Worm (Caenorhabditis elegans) whole organism, L2 larva: ENCODE results near the gene lin-29.

ENCODE experiments used
- C34F6.9 ChIP-seq: fragments of 150-350 bp; optimal IDR thresholded peaks from 2 replicates; lab custom pipeline; 2014; ENCODE audit warnings: missing biosample characterization, missing genetic modification characterization
- F13H6.1 ChIP-seq: sonication (generic microtip); optimal IDR thresholded peaks from 2 replicates; lab custom pipeline; 2016; ENCODE audit warnings: missing genetic modification characterization, missing compliant biosample characterization
- R02D3.7 ChIP-seq: fragments of 150-350 bp; optimal IDR thresholded peaks from 2 replicates; lab custom pipeline; 2014; ENCODE audit warnings: missing biosample characterization, missing genetic modification characterization
- Y55F3AM.14 ChIP-seq: fragments of 200-800 bp; sonication (Bioruptor generic); optimal IDR thresholded peaks from 2 replicates; lab custom pipeline; 2018; ENCODE audit warnings: mild to moderate bottlenecking, missing genetic modification characterization, missing compliant biosample characterization
- ZK546.5 ChIP-seq: sonication (generic microtip); optimal IDR thresholded peaks from 2 replicates; lab custom pipeline; 2017; ENCODE audit warnings: missing biosample characterization, missing genetic modification characterization
- alr-1 ChIP-seq: fragments of 150-350 bp; optimal IDR thresholded peaks from 2 replicates; lab custom pipeline; 2014; ENCODE audit warnings: missing biosample characterization, missing genetic modification characterization
- aly-2 ChIP-seq: fragments of 150-350 bp; optimal IDR thresholded peaks from 2 replicates; lab custom pipeline; 2014; ENCODE audit warnings: missing biosample characterization, missing genetic modification characterization
- ama-1 ChIP-seq: fragments of 150-350 bp; optimal IDR thresholded peaks from 2 replicates; lab custom pipeline; 2018; ENCODE audit warnings: inconsistent platforms
- blmp-1 ChIP-seq: sonication (generic microtip); optimal IDR thresholded peaks from 2 replicates; lab custom pipeline; 2017; ENCODE audit warnings: missing genetic modification characterization, mild to moderate bottlenecking, missing compliant biosample characterization, antibody characterized with exemption, moderate library complexity; ENCODE audit not compliant: insufficient read depth
- ceh-16 ChIP-seq: fragments of 150-350 bp; optimal IDR thresholded peaks from 2 replicates; lab custom pipeline; 2014; ENCODE audit warnings: missing biosample characterization, missing genetic modification characterization
- ceh-82 ChIP-seq: fragments of 150-350 bp; optimal IDR thresholded peaks from 2 replicates; lab custom pipeline; 2014; ENCODE audit warnings: missing biosample characterization, missing genetic modification characterization
- crh-2 ChIP-seq: sonication (generic microtip); optimal IDR thresholded peaks from 2 replicates; lab custom pipeline; 2017; ENCODE audit warnings: missing biosample characterization, missing genetic modification characterization
- dmd-4 ChIP-seq: sonication (generic microtip); optimal IDR thresholded peaks from 2 replicates; lab custom pipeline; 2017; ENCODE audit warnings: missing biosample characterization, missing genetic modification characterization
- egl-27 ChIP-seq: sonication (generic microtip); optimal IDR thresholded peaks from 3 replicates; lab custom pipeline; 2017; ENCODE audit warnings: missing biosample characterization, missing genetic modification reagents, missing genetic modification characterization
- elt-1 ChIP-seq: fragments of 150-350 bp; optimal IDR thresholded peaks from 2 replicates; lab custom pipeline; 2014; ENCODE audit warnings: missing biosample characterization, missing genetic modification characterization
- elt-3 ChIP-seq: sonication (generic microtip); optimal IDR thresholded peaks from 2 replicates; lab custom pipeline; 2017; ENCODE audit warnings: missing biosample characterization, missing genetic modification characterization
- fos-1 ChIP-seq: fragments of 150-350 bp; optimal IDR thresholded peaks from 2 replicates; lab custom pipeline; 2014; ENCODE audit warnings: missing biosample characterization, missing genetic modification characterization
- gmeb-1 ChIP-seq: fragments of 150-350 bp; optimal IDR thresholded peaks from 2 replicates; lab custom pipeline; 2014; ENCODE audit warnings: missing biosample characterization, missing genetic modification characterization
- lin-11 ChIP-seq: fragments of 150-350 bp; sonication (generic microtip); optimal IDR thresholded peaks from 2 replicates; lab custom pipeline; 2014; ENCODE audit warnings: missing biosample characterization, missing genetic modification characterization, inconsistent platforms, mixed read lengths
- lin-13 ChIP-seq: fragments of 150-350 bp; optimal IDR thresholded peaks from 2 replicates; lab custom pipeline; 2014; ENCODE audit warnings: missing biosample characterization, missing genetic modification reagents, missing genetic modification characterization
- lin-39 ChIP-seq: fragments of 150-350 bp; optimal IDR thresholded peaks from 2 replicates; lab custom pipeline; 2014; ENCODE audit warnings: missing biosample characterization, missing genetic modification reagents, missing genetic modification characterization
- lsy-2 ChIP-seq, 2 experiments: fragments of 150-350 bp in 1 of 2; sonication (generic microtip) in 1 of 2; optimal IDR thresholded peaks; 2 replicates each; lab custom pipeline; 2014 to 2017; ENCODE audit warnings: missing biosample characterization in 2 of 2, missing genetic modification characterization in 2 of 2
- mab-5 ChIP-seq: fragments of 150-350 bp; optimal IDR thresholded peaks from 2 replicates; lab custom pipeline; 2014; ENCODE audit warnings: missing biosample characterization, missing genetic modification characterization
- mbf-1 ChIP-seq: sonication (generic microtip); optimal IDR thresholded peaks from 2 replicates; lab custom pipeline; 2017; ENCODE audit warnings: missing biosample characterization, missing genetic modification characterization
- mdl-1 ChIP-seq, 2 experiments: fragments of 150-350 bp in 1 of 2; sonication (generic microtip) in 1 of 2; optimal IDR thresholded peaks; 2 replicates each; lab custom pipeline; 2017; ENCODE audit warnings: missing biosample characterization in 2 of 2, missing genetic modification characterization in 2 of 2
- nhr-10 ChIP-seq: sonication (generic microtip); optimal IDR thresholded peaks from 2 replicates; lab custom pipeline; 2017; ENCODE audit warnings: missing biosample characterization, missing genetic modification characterization
- nhr-11 ChIP-seq: fragments of 150-350 bp; optimal IDR thresholded peaks from 2 replicates; lab custom pipeline; 2014; ENCODE audit warnings: missing biosample characterization, missing genetic modification characterization
- nhr-12 ChIP-seq: fragments of 150-350 bp; optimal IDR thresholded peaks from 2 replicates; lab custom pipeline; 2014; ENCODE audit warnings: missing biosample characterization, missing genetic modification characterization
- nhr-129 ChIP-seq: fragments of 150-350 bp; optimal IDR thresholded peaks from 2 replicates; lab custom pipeline; 2014; ENCODE audit warnings: missing biosample characterization, missing genetic modification characterization
- nhr-21 ChIP-seq: fragments of 150-350 bp; optimal IDR thresholded peaks from 2 replicates; lab custom pipeline; 2014; ENCODE audit warnings: missing biosample characterization, missing genetic modification characterization
- nhr-23 ChIP-seq: fragments of 150-350 bp; optimal IDR thresholded peaks from 2 replicates; lab custom pipeline; 2014; ENCODE audit warnings: missing biosample characterization, missing genetic modification reagents, missing genetic modification characterization
- nhr-237 ChIP-seq: fragments of 150-350 bp; optimal IDR thresholded peaks from 2 replicates; lab custom pipeline; 2014; ENCODE audit warnings: missing biosample characterization, missing genetic modification characterization
- nhr-25 ChIP-seq: fragments of 150-350 bp; sonication (generic microtip); optimal IDR thresholded peaks from 3 replicates; lab custom pipeline; 2014; ENCODE audit warnings: missing biosample characterization, missing genetic modification characterization
- nhr-6 ChIP-seq: fragments of 150-350 bp; optimal IDR thresholded peaks from 2 replicates; lab custom pipeline; 2014; ENCODE audit warnings: missing biosample characterization, missing genetic modification characterization
- nhr-77 ChIP-seq: fragments of 150-350 bp; optimal IDR thresholded peaks from 2 replicates; lab custom pipeline; 2014; ENCODE audit warnings: missing biosample characterization, missing genetic modification characterization
- peb-1 ChIP-seq: fragments of 150-350 bp; optimal IDR thresholded peaks from 2 replicates; lab custom pipeline; 2014; ENCODE audit warnings: missing biosample characterization, missing genetic modification characterization
- sem-4 ChIP-seq: fragments of 150-350 bp; optimal IDR thresholded peaks from 2 replicates; lab custom pipeline; 2014; ENCODE audit warnings: missing biosample characterization, missing genetic modification reagents, missing genetic modification characterization
- skn-1 ChIP-seq: sonication (generic microtip); optimal IDR thresholded peaks from 2 replicates; lab custom pipeline; 2017; ENCODE audit warnings: missing biosample characterization, missing genetic modification characterization
- sma-3 ChIP-seq: sonication (generic microtip); optimal IDR thresholded peaks from 2 replicates; lab custom pipeline; 2016; ENCODE audit warnings: missing genetic modification reagents, missing genetic modification characterization, missing compliant biosample characterization
- sma-9 ChIP-seq, 2 experiments: fragments of 150-350 bp in 1 of 2; sonication (generic microtip) in 1 of 2; optimal IDR thresholded peaks; 2 replicates each; lab custom pipeline; 2014 to 2016; ENCODE audit warnings: missing genetic modification characterization in 2 of 2, mild to moderate bottlenecking in 1 of 2, missing biosample characterization in 1 of 2, missing compliant biosample characterization in 1 of 2, missing genetic modification reagents in 1 of 2, moderate library complexity in 1 of 2
- snpc-4 ChIP-seq: fragments of 150-350 bp; optimal IDR thresholded peaks from 2 replicates; lab custom pipeline; 2014; ENCODE audit warnings: missing biosample characterization, missing genetic modification characterization
- unc-39 ChIP-seq: fragments of 150-350 bp; optimal IDR thresholded peaks from 2 replicates; lab custom pipeline; 2014; ENCODE audit warnings: missing biosample characterization, missing genetic modification characterization
- unc-55 ChIP-seq: fragments of 150-350 bp; sonication (generic microtip); optimal IDR thresholded peaks from 3 replicates; lab custom pipeline; 2014; ENCODE audit warnings: missing biosample characterization, missing genetic modification reagents, missing genetic modification characterization
- unc-62 ChIP-seq: fragments of 150-350 bp; optimal IDR thresholded peaks from 2 replicates; lab custom pipeline; 2014; ENCODE audit warnings: missing biosample characterization, missing genetic modification reagents, missing genetic modification characterization
- zag-1 ChIP-seq: fragments of 150-350 bp; optimal IDR thresholded peaks from 2 replicates; lab custom pipeline; 2014; ENCODE audit warnings: missing biosample characterization, missing genetic modification characterization
- ztf-1 ChIP-seq: fragments of 200-800 bp; sonication (Bioruptor generic); conservative IDR thresholded peaks from 2 replicates; pipeline ENCODE4 v1.3.6; 2022; ENCODE audit warnings: missing genetic modification characterization, missing compliant biosample characterization
- ztf-11 ChIP-seq: sonication (generic microtip); optimal IDR thresholded peaks from 2 replicates; lab custom pipeline; 2017; ENCODE audit warnings: missing biosample characterization, missing genetic modification characterization
- ztf-4 ChIP-seq: fragments of 150-350 bp; optimal IDR thresholded peaks from 2 replicates; lab custom pipeline; 2014; ENCODE audit warnings: missing biosample characterization, missing genetic modification characterization

The lin-29 gene

ce11 chrII:11874674-11875198 is 60.4 kb downstream of the lin-29 start, which contains the start of the genes npp-3 and top-2:
Gene npp-3 (minus strand): TSS chrII:11874788.
Gene top-2 (plus strand): TSS chrII:11875148.
- TF ChIP-seq unc-39 (tag; lab: Kevin White, UChicago) (no peak), nhr-77 (tag; lab: Kevin White, UChicago) (no peak), lin-11 (tag; lab: Kevin White, UChicago) (peak; percentile 94), peb-1 (tag; lab: Kevin White, UChicago) (no peak), skn-1 (tag; lab: Kevin White, UChicago) (no peak), ama-1 (no peak), ZK546.5 (tag; lab: Kevin White, UChicago) (peak; percentile 79), F13H6.1 (peak; percentile 91), blmp-1 (peak; percentile 16), ztf-11 (tag; lab: Kevin White, UChicago) (no peak), nhr-10 (peak; percentile 45), unc-62 (no peak), lsy-2 (tag; optimal IDR thresholded peaks at IDR 0.05; lab: Kevin White, UChicago) (peak; percentile 99), aly-2 (tag; lab: Kevin White, UChicago) (no peak), nhr-25 (tag; lab: Kevin White, UChicago) (peak; percentile 94), lin-39 (no peak), nhr-6 (tag; lab: Kevin White, UChicago) (peak; percentile 79), nhr-23 (no peak), R02D3.7 (tag; lab: Kevin White, UChicago) (peak; percentile 72), ceh-82 (tag; lab: Kevin White, UChicago) (peak; percentile 45), egl-27 (peak; percentile 83), dmd-4 (tag; lab: Kevin White, UChicago) (no peak), Y55F3AM.14 (GFP tag; lab: Kevin White, UChicago) (peak; percentile 68), nhr-237 (tag; lab: Kevin White, UChicago) (peak; percentile 27), lin-13 (GFP tag; lab: Kevin White, UChicago) (peak; percentile 95), unc-55 (GFP tag; lab: Kevin White, UChicago) (peak; percentile 97), snpc-4 (tag; lab: Kevin White, UChicago) (peak; percentile 79), sem-4 (tag; lab: Kevin White, UChicago) (peak; percentile 69), ceh-16 (tag; lab: Kevin White, UChicago) (peak; percentile 75), ztf-1 (no peak), alr-1 (tag; lab: Kevin White, UChicago) (no peak), zag-1 (tag; lab: Kevin White, UChicago) (peak; percentile 78), sma-3 (GFP tag; lab: Kevin White, UChicago) (peak; percentile 89), nhr-11 (tag; lab: Kevin White, UChicago) (peak; percentile 80), fos-1 (tag; lab: Kevin White, UChicago) (peak; percentile 87), elt-3 (tag; lab: Kevin White, UChicago) (no peak), elt-1 (no peak), mab-5 (tag; lab: Kevin White, UChicago) (peak; percentile 85), ztf-4 (tag; lab: Kevin White, UChicago) (no peak), mbf-1 (tag; lab: Kevin White, UChicago) (no peak), nhr-21 (tag; lab: Kevin White, UChicago) (peak; percentile 92), sma-9 (GFP tag; optimal IDR thresholded peaks at IDR 0.05; lab: Kevin White, UChicago) (peak; percentile 92), sma-9 (tag; optimal IDR thresholded peaks at IDR 0.05; lab: Kevin White, UChicago) (no peak), nhr-129 (peak; percentile 96), mdl-1 (tag; optimal IDR thresholded peaks at IDR 0.05; lab: Kevin White, UChicago) (peak in 1 of 2 experiments; percentile 62), nhr-12 (tag; lab: Kevin White, UChicago) (no peak), gmeb-1 (tag; lab: Kevin White, UChicago) (peak; percentile 98), C34F6.9 (tag; lab: Kevin White, UChicago) (peak; percentile 96), crh-2 (tag; lab: Kevin White, UChicago) (peak; percentile 96)
- TF ChIP-seq, all 48 proteins: peak for 30
